Fruit fly (Drosophila melanogaster) whole organism, pupa: ENCODE data around the gene Muc14A.

ENCODE experiments used
- CG10348 ChIP-seq: fragments of 200-800 bp; sonication (Bioruptor generic); IDR thresholded peaks from 2 replicates; pipeline ENCODE4 v1.3.6; 2022; ENCODE audit warnings: missing biosample characterization, missing genetic modification characterization
- CG12605 ChIP-seq: fragments of 200-800 bp; sonication (Bioruptor generic); IDR thresholded peaks from 2 replicates; pipeline ENCODE4 v1.3.6; 2022; ENCODE audit warnings: missing biosample characterization, missing genetic modification characterization
- CG34367 ChIP-seq: fragments of 200-800 bp; sonication (Bioruptor generic); optimal IDR thresholded peaks from 2 replicates; lab custom pipeline; 2018; ENCODE audit warnings: missing biosample characterization, mild to moderate bottlenecking, missing genetic modification characterization
- CG4496 ChIP-seq: fragments of 200-800 bp; sonication (Bioruptor generic); IDR thresholded peaks from 3 replicates; pipeline ENCODE4 v1.3.6; 2022; ENCODE audit warnings: missing biosample characterization, missing genetic modification characterization
- CG8301 ChIP-seq: fragments of 200-800 bp; sonication (Bioruptor generic); optimal IDR thresholded peaks from 2 replicates; lab custom pipeline; 2018; ENCODE audit warnings: missing biosample characterization, mild to moderate bottlenecking, missing genetic modification characterization
- D1 ChIP-seq: fragments of 200-800 bp; sonication (Bioruptor generic); optimal IDR thresholded peaks from 2 replicates; lab custom pipeline; 2018; ENCODE audit warnings: missing biosample characterization, mild to moderate bottlenecking, missing genetic modification characterization, moderate library complexity
- Pif1A ChIP-seq: fragments of 200-800 bp; sonication (Bioruptor generic); optimal IDR thresholded peaks from 3 replicates; lab custom pipeline; 2016; ENCODE audit warnings: missing biosample characterization, missing genetic modification characterization
- Pif1B ChIP-seq: fragments of 200-800 bp; sonication (Bioruptor generic); optimal IDR thresholded peaks from 3 replicates; lab custom pipeline; 2016; ENCODE audit warnings: missing biosample characterization, missing genetic modification characterization
- rn ChIP-seq: fragments of 200-800 bp; sonication (Bioruptor generic); IDR thresholded peaks from 2 replicates; pipeline ENCODE4 v1.3.6; 2022; ENCODE audit warnings: missing biosample characterization, missing genetic modification characterization

dm6 chrX:15973157-15973774, 35.6 kb upstream of the Muc14A start, which contains the start of gene mmd:
- TF ChIP-seq CG8301 (no peak), Pif1A (no peak), D1 (tag; lab: Kevin White, UChicago) (no peak), CG4496 (no peak), CG34367 (tag; lab: Kevin White, UChicago) (no peak), CG10348 (no peak), rn (GFP tag; lab: Robert Waterston, UW) (no peak), CG12605 (GFP tag; lab: Robert Waterston, UW) (no peak), Pif1B (GFP tag; lab: Kevin White, UChicago) (no peak)
